Fruit fly (Drosophila melanogaster): ENCODE data around the gene CG3106.
A peak's percentile ranks its signal among the peaks of the same experiment; 100 is the strongest.

DNA sequence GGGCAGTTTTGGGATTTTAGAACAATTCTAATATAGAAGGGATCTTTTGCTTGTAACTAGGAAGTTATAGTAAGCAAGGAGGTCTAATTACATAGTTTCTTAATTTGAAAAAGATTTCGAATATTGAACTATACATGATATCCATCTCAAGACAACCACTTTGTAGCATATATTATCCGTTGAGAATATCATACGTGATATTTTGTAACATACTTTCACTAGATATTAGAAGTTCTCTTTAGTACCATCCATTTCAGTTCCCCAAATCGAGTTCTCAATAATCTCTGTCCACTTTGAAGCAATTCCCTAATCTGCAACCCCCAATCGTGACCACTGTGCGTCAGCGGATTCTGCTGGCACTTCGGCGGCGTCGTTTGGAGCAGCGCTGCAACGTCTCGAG is 47.2 kb downstream of the CG3106 start:
- TF ChIP-seq Gug (GFP tag; IDR thresholded peaks at IDR 0.05) (no peak), repo (GFP tag; optimal IDR thresholded peaks at IDR 0.05) (no peak), CG13775 (GFP tag; optimal IDR thresholded peaks at IDR 0.05) (no peak), CG6813 (GFP tag; optimal IDR thresholded peaks at IDR 0.05) (no peak), dm (GFP tag; optimal IDR thresholded peaks at IDR 0.05) (no peak), CG17568 (GFP tag; optimal IDR thresholded peaks at IDR 0.05) (no peak), da (GFP tag; optimal IDR thresholded peaks at IDR 0.05) (no peak), CG8765 (GFP tag; IDR thresholded peaks at IDR 0.05) (no peak), Lpt (GFP tag; optimal IDR thresholded peaks at IDR 0.05) (no peak), ftz-f1 (GFP tag; optimal IDR thresholded peaks at IDR 0.05) (no peak), CG13287 (GFP tag; IDR thresholded peaks at IDR 0.05; ENCODE audit: partially characterized antibody) (no peak), CG11398 (GFP tag; optimal IDR thresholded peaks at IDR 0.05) (no peak), bsh (GFP tag; optimal IDR thresholded peaks at IDR 0.05) (peak in 1 of 2 experiments; percentile 36)
